Worm (Caenorhabditis elegans): ENCODE results near the gene F57B9.3.

F57B9.3 gene

DNA sequence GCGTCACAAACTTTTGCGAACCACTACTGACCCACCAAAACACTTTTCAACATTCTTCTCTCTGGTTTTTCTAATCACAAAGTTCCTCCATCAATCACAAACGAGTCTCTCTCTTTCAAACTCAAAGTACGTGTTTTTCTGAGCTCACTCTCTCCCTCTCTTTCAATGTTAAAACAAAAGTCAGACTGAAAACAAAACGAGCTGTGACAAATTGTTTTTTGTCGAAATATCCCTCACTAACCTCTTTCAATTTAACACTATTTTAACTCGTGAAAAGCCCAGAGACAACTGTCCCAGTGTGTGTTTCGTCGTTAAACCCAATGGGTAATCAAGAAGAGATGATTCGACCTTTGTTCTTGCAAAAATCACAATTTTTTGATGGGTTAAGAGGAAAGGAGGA lies 48.4 kb downstream of the F57B9.3 start (continued):
- TF ChIP-seq ceh-20 (GFP tag; IDR thresholded peaks at IDR 0.05) (peak; percentile 72; the same call in 1 of the 2 replicates), saeg-2 (GFP tag; IDR thresholded peaks at IDR 0.05) (no peak), hlh-11 (tag; optimal IDR thresholded peaks at IDR 0.05) (peak; percentile 52), zip-2 (tag; optimal IDR thresholded peaks at IDR 0.05) (no peak), snpc-1.2 (GFP tag; IDR thresholded peaks at IDR 0.05) (no peak), nhr-10 (tag; optimal IDR thresholded peaks at IDR 0.05) (no peak), ZK546.5 (tag; optimal IDR thresholded peaks at IDR 0.05) (no peak), ama-1 (optimal IDR thresholded peaks at IDR 0.05) (no peak), lin-29 (GFP tag; IDR thresholded peaks at IDR 0.05) (no peak), dmd-6 (GFP tag; IDR thresholded peaks at IDR 0.05) (no peak), F44E2.7 (GFP tag; IDR thresholded peaks at IDR 0.05) (no peak), lin-15B (tag; optimal IDR thresholded peaks at IDR 0.05) (no peak), nhr-11 (tag; optimal IDR thresholded peaks at IDR 0.05) (peak; percentile 80), duxl-1 (tag; optimal IDR thresholded peaks at IDR 0.05; ENCODE audit: poor library complexity) (no peak), mdl-1 (tag; optimal IDR thresholded peaks at IDR 0.05) (no peak), attf-4 (tag; optimal IDR thresholded peaks at IDR 0.05) (no peak), ces-1 (GFP tag; optimal IDR thresholded peaks at IDR 0.05) (no peak), madf-5 (GFP tag; IDR thresholded peaks at IDR 0.05) (no peak), Y105C5A.15 (GFP tag; IDR thresholded peaks at IDR 0.05) (no peak), Y75B8A.6 (GFP tag; IDR thresholded peaks at IDR 0.05) (no peak), lin-13 (GFP tag; optimal IDR thresholded peaks at IDR 0.05) (no peak), zag-1 (tag; optimal IDR thresholded peaks at IDR 0.05) (no peak), nhr-42 (GFP tag; IDR thresholded peaks at IDR 0.05) (no peak), nhr-102 (tag; optimal IDR thresholded peaks at IDR 0.05) (no peak), lin-1 (GFP tag; IDR thresholded peaks at IDR 0.05) (no peak), zip-11 (GFP tag; IDR thresholded peaks at IDR 0.05) (no peak), hif-1 (tag; optimal IDR thresholded peaks at IDR 0.05) (peak in 1 of 2 experiments; percentile 8), zfp-2 (tag; optimal IDR thresholded peaks at IDR 0.05) (no peak), F37D6.2 (tag; optimal IDR thresholded peaks at IDR 0.05) (no peak), aly-2 (tag; optimal IDR thresholded peaks at IDR 0.05) (no peak), egl-43 (GFP tag; IDR thresholded peaks at IDR 0.05) (no peak), sdz-12 (GFP tag; optimal IDR thresholded peaks at IDR 0.05) (no peak), nhr-48 (tag; optimal IDR thresholded peaks at IDR 0.05) (no peak), madf-9 (GFP tag; conservative IDR thresholded peaks at IDR 0.05) (no peak), ceh-44 (GFP tag; IDR thresholded peaks at IDR 0.05) (no peak), nhr-25 (tag; optimal IDR thresholded peaks at IDR 0.05; ENCODE audit: borderline replicate concordance, insufficient read depth) (no peak), mes-2 (tag; optimal IDR thresholded peaks at IDR 0.05; ENCODE audit: poor library complexity, severe bottlenecking) (no peak), tag-97 (GFP tag; IDR thresholded peaks at IDR 0.05) (no peak), vab-7 (GFP tag; IDR thresholded peaks at IDR 0.05) (no peak), F49E8.2 (tag; optimal IDR thresholded peaks at IDR 0.05; ENCODE audit: borderline replicate concordance) (no peak), mep-1 (tag; optimal IDR thresholded peaks at IDR 0.05) (peak; percentile 27)

DNA sequence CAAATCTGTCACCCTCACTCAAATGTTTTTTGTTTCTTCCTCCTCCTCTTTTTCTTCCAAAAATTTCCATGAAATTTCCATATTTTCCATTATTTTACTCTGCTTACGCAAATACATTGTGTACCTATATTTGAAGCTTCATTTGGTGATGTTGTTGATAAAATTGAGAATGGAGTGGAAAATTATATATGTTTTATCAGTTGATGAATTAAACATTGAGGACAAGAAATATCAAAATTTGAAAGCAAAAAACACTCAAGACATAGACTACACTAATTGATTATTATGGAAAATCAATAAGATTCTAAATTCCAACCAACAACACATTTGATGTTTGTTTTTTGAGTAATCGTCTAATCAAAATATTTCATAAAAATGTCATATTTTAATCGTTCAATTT lies 49.6 kb downstream of the F57B9.3 start:
- TF ChIP-seq dve-1 (tag; optimal IDR thresholded peaks at IDR 0.05; ENCODE audit: insufficient read depth) = peak; percentile 70
- TF ChIP-seq mep-1 (tag; optimal IDR thresholded peaks at IDR 0.05) = peak; percentile 28
- no peak for TF ChIP-seq ces-1 (GFP tag; optimal IDR thresholded peaks at IDR 0.05)
- 0 out of 2 replicates have a peak, but pooled peaks have one; percentile 8 for TF ChIP-seq dmd-6 (GFP tag; IDR thresholded peaks at IDR 0.05)
- no peak for TF ChIP-seq Y5F2A.4 (GFP tag; optimal IDR thresholded peaks at IDR 0.05)
- no peak for TF ChIP-seq tag-97 (GFP tag; IDR thresholded peaks at IDR 0.05)
- TF ChIP-seq nhr-77 (tag; optimal IDR thresholded peaks at IDR 0.05) = peak; percentile 34
- no peak for TF ChIP-seq nhr-11 (tag; optimal IDR thresholded peaks at IDR 0.05)
- peak; percentile 6 for TF ChIP-seq ztf-7 (tag; optimal IDR thresholded peaks at IDR 0.05)
- TF ChIP-seq nhr-28 (tag; optimal IDR thresholded peaks at IDR 0.05) = peak; percentile 51
- TF ChIP-seq php-3 (GFP tag; IDR thresholded peaks at IDR 0.05) = 0 out of 2 replicates have a peak, but pooled peaks have one; percentile 37
- peak; percentile 33 for TF ChIP-seq hlh-11 (tag; optimal IDR thresholded peaks at IDR 0.05)
- TF ChIP-seq aha-1 (tag) = peak; percentile 51
- no peak for TF ChIP-seq pqm-1 (tag; optimal IDR thresholded peaks at IDR 0.05)
- no peak for TF ChIP-seq daf-16 (GFP tag; optimal IDR thresholded peaks at IDR 0.05)
- peak; percentile 96 for TF ChIP-seq daf-16 (tag; optimal IDR thresholded peaks at IDR 0.05)
- peak in 1 of 2 experiments; percentile 38 for TF ChIP-seq unc-62 (GFP tag; optimal IDR thresholded peaks at IDR 0.05 in 1 of 2)
- no peak for TF ChIP-seq unc-62 (tag; optimal IDR thresholded peaks at IDR 0.05)
